Fruit fly (Drosophila melanogaster) whole organism, embryonic: ENCODE measurements around the gene qm.

Experiments used
- CG1024 ChIP-seq: fragments of 200-800 bp; sonication (Bioruptor generic); IDR thresholded peaks from 2 replicates; pipeline ENCODE4 v1.3.6; 2022; ENCODE audit warnings: missing biosample characterization, missing genetic modification characterization
- CG10543 ChIP-seq: fragments of 200-800 bp; sonication (Bioruptor generic); optimal IDR thresholded peaks from 3 replicates; lab custom pipeline; 2017; ENCODE audit warnings: missing biosample characterization, mild to moderate bottlenecking, missing genetic modification characterization, moderate library complexity
- CG10979 ChIP-seq: fragments of 200-800 bp; sonication (Bioruptor generic); optimal IDR thresholded peaks from 2 replicates; lab custom pipeline; 2018; ENCODE audit warnings: missing biosample characterization, mild to moderate bottlenecking, missing genetic modification characterization, moderate library complexity
- CG12391 ChIP-seq: fragments of 200-800 bp; sonication (Bioruptor generic); optimal IDR thresholded peaks from 3 replicates; lab custom pipeline; 2018; ENCODE audit warnings: missing biosample characterization, mild to moderate bottlenecking, missing genetic modification characterization, moderate library complexity
- CG17385 ChIP-seq: fragments of 200-800 bp; sonication (Bioruptor generic); optimal IDR thresholded peaks from 3 replicates; lab custom pipeline; 2018; ENCODE audit warnings: missing biosample characterization, mild to moderate bottlenecking, missing genetic modification characterization
- CG17829 ChIP-seq: fragments of 200-800 bp; optimal IDR thresholded peaks from 2 replicates; lab custom pipeline; 2019; ENCODE audit warnings: missing biosample characterization, mild to moderate bottlenecking, missing genetic modification characterization, moderate library complexity
- CG2116 ChIP-seq: fragments of 200-800 bp; sonication (Bioruptor generic); optimal IDR thresholded peaks from 3 replicates; lab custom pipeline; 2018; ENCODE audit warnings: missing biosample characterization, mild to moderate bottlenecking, missing genetic modification characterization
- CG2199 ChIP-seq: fragments of 200-800 bp; sonication (Bioruptor generic); IDR thresholded peaks from 3 replicates; pipeline ENCODE4 v1.3.6; 2022; ENCODE audit warnings: missing biosample characterization, missing genetic modification characterization
- CG2712 ChIP-seq: fragments of 200-800 bp; optimal IDR thresholded peaks from 3 replicates; lab custom pipeline; 2019; ENCODE audit warnings: missing biosample characterization, mild to moderate bottlenecking, missing genetic modification characterization, moderate library complexity
- CG30020 ChIP-seq: fragments of 200-800 bp; optimal IDR thresholded peaks from 2 replicates; lab custom pipeline; 2019; ENCODE audit warnings: missing biosample characterization, mild to moderate bottlenecking, missing genetic modification characterization, moderate library complexity
- CG32767 ChIP-seq: fragments of 200-800 bp; sonication (Bioruptor generic); IDR thresholded peaks from 2 replicates; pipeline ENCODE4 v1.3.6; 2022; ENCODE audit warnings: missing biosample characterization, missing genetic modification characterization
- CG34422 ChIP-seq: fragments of 200-800 bp; sonication (Bioruptor generic); IDR thresholded peaks from 3 replicates; pipeline ENCODE4 v1.3.6; 2022; ENCODE audit warnings: missing biosample characterization, missing genetic modification characterization
- CG42726 ChIP-seq: fragments of 200-800 bp; sonication (Bioruptor generic); IDR thresholded peaks from 2 replicates; pipeline ENCODE4 v1.3.6; 2022; ENCODE audit warnings: missing biosample characterization, missing genetic modification characterization; ENCODE audit not compliant: partially characterized antibody
- CG6791 ChIP-seq: fragments of 200-800 bp; sonication (Bioruptor generic); IDR thresholded peaks from 3 replicates; pipeline ENCODE4 v1.3.6; 2022; ENCODE audit warnings: missing biosample characterization, missing genetic modification characterization; ENCODE audit not compliant: partially characterized antibody
- CG7745 ChIP-seq: fragments of 200-800 bp; sonication (Bioruptor generic); optimal IDR thresholded peaks from 2 replicates; lab custom pipeline; 2018; ENCODE audit warnings: missing biosample characterization, mild to moderate bottlenecking, missing genetic modification characterization, moderate library complexity
- CG8924 ChIP-seq: fragments of 200-800 bp; optimal IDR thresholded peaks from 3 replicates; lab custom pipeline; 2019; ENCODE audit warnings: missing biosample characterization, mild to moderate bottlenecking, missing genetic modification characterization, moderate library complexity
- Dp ChIP-seq: fragments of 200-800 bp; sonication (Bioruptor generic); optimal IDR thresholded peaks from 2 replicates; lab custom pipeline; 2018; ENCODE audit warnings: missing biosample characterization, mild to moderate bottlenecking, missing genetic modification characterization, moderate library complexity
- Drgx ChIP-seq: fragments of 200-800 bp; sonication (Bioruptor generic); IDR thresholded peaks from 2 replicates; pipeline ENCODE4 v1.3.6; 2022; ENCODE audit warnings: missing biosample characterization, missing genetic modification characterization
- HmgD ChIP-seq: fragments of 200-800 bp; sonication (Bioruptor generic); optimal IDR thresholded peaks from 3 replicates; lab custom pipeline; 2016; ENCODE audit warnings: missing biosample characterization, missing genetic modification characterization
- Kr ChIP-seq: fragments of 200-800 bp; sonication (Bioruptor generic); optimal IDR thresholded peaks from 2 replicates; lab custom pipeline; 2017; ENCODE audit warnings: missing biosample characterization, mild to moderate bottlenecking, missing genetic modification characterization
- Max ChIP-seq: fragments of 200-800 bp; sonication (Bioruptor generic); optimal IDR thresholded peaks from 2 replicates; lab custom pipeline; 2016; ENCODE audit warnings: missing biosample characterization, mild to moderate bottlenecking, missing genetic modification characterization
- Nf-YC ChIP-seq: fragments of 200-800 bp; optimal IDR thresholded peaks from 3 replicates; lab custom pipeline; 2019; ENCODE audit warnings: missing biosample characterization, mild to moderate bottlenecking, missing genetic modification characterization, moderate library complexity
- Rfx ChIP-seq: fragments of 200-800 bp; sonication (Bioruptor generic); IDR thresholded peaks from 2 replicates; pipeline ENCODE4 v1.3.6; 2022; ENCODE audit warnings: missing biosample characterization, missing genetic modification characterization
- Sox100B ChIP-seq: fragments of 200-800 bp; sonication (Bioruptor generic); optimal IDR thresholded peaks from 3 replicates; lab custom pipeline; 2018; ENCODE audit warnings: missing biosample characterization, mild to moderate bottlenecking, missing genetic modification characterization
- Trl ChIP-seq, 3 experiments: fragments of >200 bp in 2 of 3; fragments of 200-800 bp in 1 of 3; sonication (Bioruptor generic) in 1 of 3; optimal IDR thresholded peaks; 2 replicates in 1 of 3; 3 replicates in 2 of 3; lab custom pipeline; 2016 to 2017; ENCODE audit warnings: missing biosample characterization in 1 of 3, missing genetic modification characterization in 1 of 3
- caup ChIP-seq: fragments of 200-800 bp; sonication (Bioruptor generic); optimal IDR thresholded peaks from 3 replicates; lab custom pipeline; 2017; ENCODE audit warnings: missing biosample characterization, mild to moderate bottlenecking, missing genetic modification characterization, moderate library complexity; ENCODE audit not compliant: severe bottlenecking
- chinmo ChIP-seq: fragments of 200-800 bp; sonication (Bioruptor generic); IDR thresholded peaks from 4 replicates; pipeline ENCODE4 v1.3.6; 2022; ENCODE audit warnings: missing biosample characterization, missing genetic modification characterization; ENCODE audit not compliant: partially characterized antibody
- crp ChIP-seq, 2 experiments: fragments of 200-800 bp; sonication (Bioruptor generic); optimal IDR thresholded peaks; 2 replicates in 1 of 2; 3 replicates in 1 of 2; lab custom pipeline; 2017; ENCODE audit warnings: missing biosample characterization in 2 of 2, missing genetic modification characterization in 2 of 2, mild to moderate bottlenecking in 1 of 2, moderate library complexity in 1 of 2
- dysf ChIP-seq: fragments of 200-800 bp; sonication (Bioruptor generic); IDR thresholded peaks from 3 replicates; pipeline ENCODE4 v1.3.6; 2022; ENCODE audit warnings: missing biosample characterization, missing genetic modification characterization
- fd3F ChIP-seq: fragments of 200-800 bp; sonication (Bioruptor generic); optimal IDR thresholded peaks from 2 replicates; lab custom pipeline; 2018; ENCODE audit warnings: missing biosample characterization, mild to moderate bottlenecking, missing genetic modification characterization, moderate library complexity
- gcm ChIP-seq: fragments of 200-800 bp; sonication (Bioruptor generic); optimal IDR thresholded peaks from 2 replicates; lab custom pipeline; 2019; ENCODE audit warnings: missing biosample characterization, mild to moderate bottlenecking, missing genetic modification characterization, moderate library complexity
- hb ChIP-seq: fragments of 200-800 bp; sonication (Bioruptor generic); IDR thresholded peaks from 3 replicates; pipeline ENCODE4 v1.3.6; 2022; ENCODE audit warnings: missing biosample characterization, missing genetic modification characterization; ENCODE audit not compliant: partially characterized antibody
- insv ChIP-seq, 2 experiments: fragments of 200-800 bp; sonication (Bioruptor generic); optimal IDR thresholded peaks; 3 replicates each; lab custom pipeline; 2016 to 2018; ENCODE audit warnings: missing biosample characterization in 2 of 2, missing genetic modification characterization in 2 of 2
- kay ChIP-seq: fragments of 200-800 bp; sonication (Bioruptor generic); optimal IDR thresholded peaks from 2 replicates; lab custom pipeline; 2016; ENCODE audit warnings: missing biosample characterization, missing genetic modification characterization
- lab ChIP-seq: fragments of 200-800 bp; sonication (Bioruptor generic); optimal IDR thresholded peaks from 3 replicates; lab custom pipeline; 2017; ENCODE audit warnings: missing biosample characterization, missing genetic modification characterization, mild to moderate bottlenecking, moderate library complexity, missing genetic modification reagents
- nerfin-1 ChIP-seq: fragments of 200-800 bp; sonication (Bioruptor generic); optimal IDR thresholded peaks from 3 replicates; lab custom pipeline; 2019; ENCODE audit warnings: missing biosample characterization, mild to moderate bottlenecking, missing genetic modification characterization, moderate library complexity
- nom ChIP-seq: fragments of 200-800 bp; sonication (Bioruptor generic); optimal IDR thresholded peaks from 2 replicates; lab custom pipeline; 2017; ENCODE audit warnings: missing biosample characterization, missing genetic modification characterization, mild to moderate bottlenecking, moderate library complexity, missing genetic modification reagents
- pfk ChIP-seq: fragments of 200-800 bp; sonication (Bioruptor generic); optimal IDR thresholded peaks from 2 replicates; lab custom pipeline; 2018; ENCODE audit warnings: missing biosample characterization, mild to moderate bottlenecking, missing genetic modification characterization, moderate library complexity
- psq ChIP-seq: fragments of 200-800 bp; sonication (Bioruptor generic); optimal IDR thresholded peaks from 2 replicates; lab custom pipeline; 2017; ENCODE audit warnings: missing biosample characterization, missing genetic modification characterization
- run ChIP-seq: fragments of 200-800 bp; sonication (Bioruptor generic); optimal IDR thresholded peaks from 3 replicates; lab custom pipeline; 2018; ENCODE audit warnings: missing biosample characterization, mild to moderate bottlenecking, missing genetic modification characterization
- scrt ChIP-seq: fragments of 200-800 bp; sonication (Bioruptor generic); optimal IDR thresholded peaks from 2 replicates; lab custom pipeline; 2018; ENCODE audit warnings: missing biosample characterization, mild to moderate bottlenecking, missing genetic modification characterization, moderate library complexity
- sd ChIP-seq: fragments of 200-800 bp; sonication (Bioruptor generic); optimal IDR thresholded peaks from 3 replicates; lab custom pipeline; 2018; ENCODE audit warnings: missing biosample characterization, mild to moderate bottlenecking, missing genetic modification characterization, moderate library complexity
- sens ChIP-seq: fragments of 200-800 bp; sonication (Bioruptor generic); peaks from one replicate; lab custom pipeline; 2016; ENCODE audit warnings: missing biosample characterization, missing genetic modification characterization
- slbo ChIP-seq: fragments of 200-800 bp; sonication (Bioruptor generic); IDR thresholded peaks from 2 replicates; pipeline ENCODE4 v1.3.6; 2022; ENCODE audit warnings: missing biosample characterization, missing genetic modification characterization
- so ChIP-seq: fragments of 200-800 bp; sonication (Bioruptor generic); IDR thresholded peaks from 3 replicates; pipeline ENCODE4 v1.3.6; 2022; ENCODE audit warnings: missing biosample characterization, missing genetic modification characterization
- sug ChIP-seq: fragments of 200-800 bp; optimal IDR thresholded peaks from 2 replicates; lab custom pipeline; 2019; ENCODE audit warnings: missing biosample characterization, mild to moderate bottlenecking, missing genetic modification characterization, moderate library complexity
- tll ChIP-seq, 2 experiments: fragments of 200-800 bp in 1 of 2; fragments of >200 bp in 1 of 2; sonication (Bioruptor generic) in 1 of 2; optimal IDR thresholded peaks; 2 replicates each; lab custom pipeline; 2017 to 2019; ENCODE audit warnings: missing biosample characterization in 2 of 2, missing genetic modification characterization in 2 of 2, mild to moderate bottlenecking in 1 of 2, moderate library complexity in 1 of 2

qm gene

dm6 chr3L:7370231-7370882, 22.2 kb downstream of the qm start (continued):
- TF ChIP-seq CG2199 (GFP tag; lab: Robert Waterston, UW) (peak; percentile 87), fd3F (no peak), CG2712 (peak; percentile 12), caup (GFP tag; lab: Kevin White, UChicago) (no peak), psq (GFP tag; lab: Kevin White, UChicago) (peak; percentile 71), CG17829 (tag; lab: Kevin White, UChicago) (peak; percentile 19), CG42726 (GFP tag; lab: Robert Waterston, UW) (no peak), tll (GFP tag; optimal IDR thresholded peaks at IDR 0.05; lab: Kevin White, UChicago) (peak in 1 of 2 experiments; percentile 30), CG30020 (no peak), kay (GFP tag; lab: Kevin White, UChicago) (no peak), Trl (optimal IDR thresholded peaks at IDR 0.05; lab: Kevin White, UChicago) (no peak), Trl (GFP tag; optimal IDR thresholded peaks at IDR 0.05; lab: Kevin White, UChicago) (no peak), nom (GFP tag; lab: Kevin White, UChicago) (peak; percentile 21), Sox100B (GFP tag; lab: Kevin White, UChicago) (no peak), Max (peak; percentile 17), CG17385 (GFP tag; lab: Kevin White, UChicago) (peak; percentile 95), sug (tag; lab: Kevin White, UChicago) (peak; percentile 1), Drgx (GFP tag; lab: Robert Waterston, UW) (no peak), Dp (no peak), nerfin-1 (tag; lab: Kevin White, UChicago) (peak; percentile 93), pfk (GFP tag; lab: Kevin White, UChicago) (peak; percentile 21), hb (GFP tag; lab: Robert Waterston, UW) (peak; percentile 20; the same call in 1 of the 3 replicates), Kr (GFP tag; lab: Kevin White, UChicago) (peak; percentile 47), sd (tag; lab: Kevin White, UChicago) (peak; percentile 99), so (peak; percentile 31; the same call in 1 of the 3 replicates), CG1024 (GFP tag; lab: Robert Waterston, UW) (no peak), insv (GFP tag; optimal IDR thresholded peaks at IDR 0.05; lab: Kevin White, UChicago) (peak in 1 of 2 experiments; percentile 11), crp (GFP tag; optimal IDR thresholded peaks at IDR 0.05; lab: Kevin White, UChicago) (peak; percentile 36 to 83), scrt (peak; percentile 64), run (tag; lab: Kevin White, UChicago) (peak; percentile 88), CG6791 (GFP tag; lab: Robert Waterston, UW) (0 out of 3 replicates have a peak, but pooled peaks have one; percentile 26), CG2116 (peak; percentile 31), Nf-YC (peak; percentile 26), CG12391 (tag; lab: Kevin White, UChicago) (no peak), CG34422 (GFP tag; lab: Robert Waterston, UW) (peak; percentile 50; the same call in 1 of the 3 replicates), CG10543 (no peak), dysf (GFP tag; lab: Robert Waterston, UW) (no peak), CG7745 (tag; lab: Kevin White, UChicago) (no peak), CG8924 (tag; lab: Kevin White, UChicago) (peak; percentile 56), CG32767 (GFP tag; lab: Robert Waterston, UW) (0 out of 2 replicates have a peak, but pooled peaks have one; percentile 16), chinmo (GFP tag; lab: Robert Waterston, UW) (peak; percentile 87), slbo (GFP tag; lab: Robert Waterston, UW) (no peak), gcm (GFP tag; lab: Kevin White, UChicago) (peak; percentile 15), sens (GFP tag; lab: Kevin White, UChicago) (peak; percentile 53), HmgD (GFP tag; lab: Kevin White, UChicago) (no peak), Rfx (GFP tag; lab: Robert Waterston, UW) (no peak), lab (GFP tag; lab: Kevin White, UChicago) (peak; percentile 18), CG10979 (tag; lab: Kevin White, UChicago) (peak; percentile 10)
